Worm (Caenorhabditis elegans) whole organism, L1 larva: ENCODE measurements around the gene str-159.

Source experiments
- C04F5.9 ChIP-seq: sonication (generic microtip); optimal IDR thresholded peaks from 2 replicates; lab custom pipeline; 2016; ENCODE audit warnings: missing genetic modification characterization, missing compliant biosample characterization
- Y116A8C.19 ChIP-seq: sonication (generic microtip); optimal IDR thresholded peaks from 2 replicates; lab custom pipeline; 2016; ENCODE audit warnings: missing compliant biosample characterization, missing genetic modification characterization, borderline replicate concordance
- aha-1 ChIP-seq: fragments of 150-350 bp; optimal IDR thresholded peaks from 2 replicates; lab custom pipeline; 2014; ENCODE audit warnings: missing biosample characterization, missing genetic modification characterization
- alr-1 ChIP-seq: fragments of 200-800 bp; sonication (Bioruptor generic); optimal IDR thresholded peaks from 2 replicates; lab custom pipeline; 2018; ENCODE audit warnings: borderline replicate concordance, mild to moderate bottlenecking, missing genetic modification characterization, missing compliant biosample characterization
- aly-2 ChIP-seq: fragments of 150-350 bp; optimal IDR thresholded peaks from 2 replicates; lab custom pipeline; 2014; ENCODE audit warnings: missing biosample characterization, missing genetic modification characterization
- ama-1 ChIP-seq: fragments of 150-350 bp; optimal IDR thresholded peaks from 2 replicates; lab custom pipeline; 2014
- blmp-1 ChIP-seq: fragments of 150-350 bp; optimal IDR thresholded peaks from 2 replicates; lab custom pipeline; 2014; ENCODE audit warnings: missing biosample characterization, missing genetic modification characterization
- ceh-8 ChIP-seq: fragments of 200-800 bp; sonication (Bioruptor generic); optimal IDR thresholded peaks from 2 replicates; lab custom pipeline; 2018; ENCODE audit warnings: mild to moderate bottlenecking, missing genetic modification characterization, moderate library complexity, missing compliant biosample characterization
- ceh-88 ChIP-seq: fragments of 200-800 bp; sonication (Bioruptor generic); IDR thresholded peaks from 2 replicates; pipeline ENCODE4 v1.3.6; 2022; ENCODE audit warnings: missing genetic modification characterization, missing compliant biosample characterization
- ceh-90 ChIP-seq: sonication (generic microtip); optimal IDR thresholded peaks from 2 replicates; lab custom pipeline; 2016; ENCODE audit warnings: missing genetic modification characterization, missing compliant biosample characterization
- ces-1 ChIP-seq: fragments of 150-350 bp; optimal IDR thresholded peaks from 2 replicates; lab custom pipeline; 2014; ENCODE audit warnings: missing biosample characterization, missing genetic modification reagents, missing genetic modification characterization
- dsc-1 ChIP-seq: sonication (generic microtip); optimal IDR thresholded peaks from 2 replicates; lab custom pipeline; 2016; ENCODE audit warnings: mild to moderate bottlenecking, missing genetic modification characterization, missing compliant biosample characterization
- efl-1 ChIP-seq, 4 experiments: fragments of 150-350 bp; optimal IDR thresholded peaks in 3 of 4; peaks in 1 of 4; 1 replicate in 1 of 4; 2 replicates in 3 of 4; lab custom pipeline; 2014; ENCODE audit warnings: missing biosample characterization in 2 of 4, missing genetic modification characterization in 2 of 4, missing genetic modification reagents in 2 of 4
- efl-3 ChIP-seq: fragments of 200-800 bp; sonication (Bioruptor generic); optimal IDR thresholded peaks from 2 replicates; lab custom pipeline; 2018; ENCODE audit warnings: mild to moderate bottlenecking, missing genetic modification characterization, missing compliant biosample characterization
- egl-13 ChIP-seq: sonication (generic microtip); optimal IDR thresholded peaks from 2 replicates; lab custom pipeline; 2016; ENCODE audit warnings: missing genotype, missing genetic modification reagents, missing genetic modification characterization, missing compliant biosample characterization
- egl-27 ChIP-seq, 2 experiments: fragments of 150-350 bp in 1 of 2; sonication (generic microtip); optimal IDR thresholded peaks; 3 replicates each; lab custom pipeline; 2017 to 2018; ENCODE audit warnings: missing biosample characterization in 2 of 2, missing genetic modification characterization in 2 of 2, missing genetic modification reagents in 2 of 2
- elt-2 ChIP-seq: sonication (generic microtip); optimal IDR thresholded peaks from 2 replicates; lab custom pipeline; 2016; ENCODE audit warnings: missing genetic modification characterization, mild to moderate bottlenecking, inconsistent platforms, missing compliant biosample characterization, missing genetic modification reagents
- fos-1 ChIP-seq: fragments of 150-350 bp; optimal IDR thresholded peaks from 2 replicates; lab custom pipeline; 2014; ENCODE audit warnings: missing biosample characterization, missing genetic modification characterization
- irx-1 ChIP-seq: sonication (generic microtip); optimal IDR thresholded peaks from 2 replicates; lab custom pipeline; 2016; ENCODE audit warnings: missing genetic modification characterization, missing compliant biosample characterization
- lin-13 ChIP-seq: fragments of 150-350 bp; optimal IDR thresholded peaks from 2 replicates; lab custom pipeline; 2014; ENCODE audit warnings: missing biosample characterization, missing genetic modification reagents, missing genetic modification characterization
- lin-15B ChIP-seq: fragments of 150-350 bp; sonication (generic microtip); optimal IDR thresholded peaks from 3 replicates; lab custom pipeline; 2014; ENCODE audit warnings: missing biosample characterization, missing genetic modification characterization
- lir-3 ChIP-seq: sonication (generic microtip); optimal IDR thresholded peaks from 2 replicates; lab custom pipeline; 2016; ENCODE audit warnings: mild to moderate bottlenecking, missing genetic modification characterization, moderate library complexity, missing compliant biosample characterization; ENCODE audit not compliant: poor library complexity
- mab-9 ChIP-seq: fragments of 200-800 bp; sonication (Bioruptor generic); IDR thresholded peaks from 2 replicates; pipeline ENCODE4 v1.3.6; 2022; ENCODE audit warnings: missing genetic modification reagents, missing genetic modification characterization, missing compliant biosample characterization
- mef-2 ChIP-seq: fragments of 150-350 bp; optimal IDR thresholded peaks from 2 replicates; lab custom pipeline; 2014; ENCODE audit warnings: missing biosample characterization, missing genetic modification characterization
- mep-1 ChIP-seq: fragments of 150-350 bp; optimal IDR thresholded peaks from 2 replicates; lab custom pipeline; 2014; ENCODE audit warnings: missing biosample characterization, missing genetic modification characterization
- nhr-20 ChIP-seq: sonication (generic microtip); optimal IDR thresholded peaks from 2 replicates; lab custom pipeline; 2016; ENCODE audit warnings: mild to moderate bottlenecking, missing genetic modification characterization, missing compliant biosample characterization
- nhr-28 ChIP-seq: fragments of 150-350 bp; optimal IDR thresholded peaks from 2 replicates; lab custom pipeline; 2014; ENCODE audit warnings: missing biosample characterization, missing genetic modification characterization
- nhr-71 ChIP-seq: sonication (generic microtip); optimal IDR thresholded peaks from 2 replicates; lab custom pipeline; 2016; ENCODE audit warnings: mild to moderate bottlenecking, missing genetic modification characterization, moderate library complexity, missing compliant biosample characterization
- nhr-85 ChIP-seq: sonication (generic microtip); peaks from one replicate; lab custom pipeline; 2016; ENCODE audit warnings: missing genetic modification characterization, inconsistent platforms, missing compliant biosample characterization
- nhr-90 ChIP-seq: sonication (generic microtip); optimal IDR thresholded peaks from 2 replicates; lab custom pipeline; 2016; ENCODE audit warnings: mild to moderate bottlenecking, missing genetic modification characterization, missing compliant biosample characterization; ENCODE audit not compliant: poor library complexity
- pag-3 ChIP-seq: sonication (generic microtip); optimal IDR thresholded peaks from 2 replicates; lab custom pipeline; 2017; ENCODE audit warnings: missing genetic modification characterization, mild to moderate bottlenecking, missing compliant biosample characterization, antibody characterized with exemption, borderline replicate concordance; ENCODE audit not compliant: insufficient read depth
- pax-3 ChIP-seq: fragments of 200-800 bp; sonication (Bioruptor generic); optimal IDR thresholded peaks from 2 replicates; lab custom pipeline; 2018; ENCODE audit warnings: mild to moderate bottlenecking, missing genetic modification characterization, moderate library complexity, missing compliant biosample characterization
- rnt-1 ChIP-seq: sonication (generic microtip); optimal IDR thresholded peaks from 2 replicates; lab custom pipeline; 2016; ENCODE audit warnings: mild to moderate bottlenecking, missing genetic modification characterization, moderate library complexity, missing compliant biosample characterization
- skn-1 ChIP-seq: fragments of 150-350 bp; optimal IDR thresholded peaks from 2 replicates; lab custom pipeline; 2014; ENCODE audit warnings: missing biosample characterization, missing genetic modification characterization
- snpc-4 ChIP-seq: fragments of 150-350 bp; optimal IDR thresholded peaks from 2 replicates; lab custom pipeline; 2014; ENCODE audit warnings: missing biosample characterization, missing genetic modification characterization
- sup-37 ChIP-seq: fragments of 200-800 bp; sonication (Bioruptor generic); optimal IDR thresholded peaks from 2 replicates; lab custom pipeline; 2018; ENCODE audit warnings: mild to moderate bottlenecking, missing genetic modification characterization, missing compliant biosample characterization
- tbx-2 ChIP-seq: sonication (generic microtip); optimal IDR thresholded peaks from 2 replicates; lab custom pipeline; 2016; ENCODE audit warnings: missing genetic modification characterization, missing compliant biosample characterization
- unc-30 ChIP-seq: sonication (generic microtip); optimal IDR thresholded peaks from 2 replicates; lab custom pipeline; 2017; ENCODE audit warnings: missing biosample characterization, missing genetic modification characterization
- unc-86 ChIP-seq: sonication (generic microtip); optimal IDR thresholded peaks from 2 replicates; lab custom pipeline; 2016; ENCODE audit warnings: missing genetic modification characterization, missing compliant biosample characterization

The str-159 gene

ce11 chrIV:4889613-4890012, 19.5 kb upstream of the str-159 start, which contains the start of gene sgnh-1:
Gene sgnh-1 (plus strand): TSS chrIV:4889913.
- TF ChIP-seq alr-1 (tag; lab: Kevin White, UChicago) (no peak), egl-27 (tag; optimal IDR thresholded peaks at IDR 0.05; lab: Kevin White, UChicago) (no peak), dsc-1 (no peak), mab-9 (no peak)
- TF ChIP-seq, all 84 proteins: peak for 0

ce11 chrIV:4890543-4890942, 18.6 kb upstream of the str-159 start, which contains the start of gene T08B6.9:
Gene T08B6.9 (plus strand): TSS chrIV:4890843.
- no peak for TF ChIP-seq ces-1
- TF ChIP-seq elt-2 (tag; lab: Kevin White, UChicago) = no peak
- TF ChIP-seq C04F5.9 (tag; lab: Kevin White, UChicago) = no peak
- no peak for TF ChIP-seq egl-13 (tag; lab: Kevin White, UChicago)
- TF ChIP-seq ceh-90 (tag; lab: Kevin White, UChicago) = no peak
- no peak for TF ChIP-seq efl-3 (GFP tag; lab: Kevin White, UChicago)
- TF ChIP-seq lin-15B = no peak
- no peak for TF ChIP-seq ama-1
- no peak for TF ChIP-seq fos-1 (tag; lab: Kevin White, UChicago)
- TF ChIP-seq pax-3 (tag; lab: Kevin White, UChicago) = no peak
- no peak for TF ChIP-seq ceh-88
- no peak for TF ChIP-seq irx-1
- no peak for TF ChIP-seq lir-3 (tag; lab: Kevin White, UChicago)
- no peak for TF ChIP-seq mab-9
- TF ChIP-seq unc-30 (tag; lab: Kevin White, UChicago) = no peak
- TF ChIP-seq nhr-90 (tag; lab: Kevin White, UChicago) = no peak
- no peak for TF ChIP-seq nhr-85
- no peak for TF ChIP-seq skn-1 (tag; lab: Kevin White, UChicago)
- no peak for TF ChIP-seq ceh-8 (GFP tag; lab: Kevin White, UChicago)
- TF ChIP-seq tbx-2 (tag; lab: Kevin White, UChicago) = no peak
- TF ChIP-seq, all 84 proteins: peak for 0

ce11 chrIV:4903961-4904360, 5.2 kb upstream of the str-159 start, which contains the start of gene str-161:
Gene str-161 (minus strand): TSS chrIV:4904061.
- TF ChIP-seq nhr-71 (tag; lab: Kevin White, UChicago) = no peak
- no peak for TF ChIP-seq Y116A8C.19
- TF ChIP-seq efl-1 (optimal IDR thresholded peaks at IDR 0.05; lab: Kevin White, UChicago) = no peak
- TF ChIP-seq efl-1 (GFP tag; optimal IDR thresholded peaks at IDR 0.05 in 1 of 2; lab: Kevin White, UChicago) = peak in 1 of 2 experiments; percentile 48

ce11 chrIV:4905645-4906135, 3.4 kb upstream of the str-159 start, which contains the start of gene T08B6.4:
Gene T08B6.4 (plus strand): TSS chrIV:4905695.
- no peak for TF ChIP-seq unc-86
- no peak for TF ChIP-seq lin-13 (GFP tag; lab: Kevin White, UChicago)
- TF ChIP-seq unc-30 (tag; lab: Kevin White, UChicago) = no peak
- no peak for TF ChIP-seq rnt-1 (tag; lab: Kevin White, UChicago)
- TF ChIP-seq sup-37 (GFP tag; lab: Kevin White, UChicago) = no peak
- no peak for TF ChIP-seq elt-2 (tag; lab: Kevin White, UChicago)
- no peak for TF ChIP-seq egl-27 (tag; optimal IDR thresholded peaks at IDR 0.05; lab: Kevin White, UChicago)
- no peak for TF ChIP-seq blmp-1
- TF ChIP-seq mef-2 (tag; lab: Kevin White, UChicago) = no peak
- no peak for TF ChIP-seq snpc-4 (tag; lab: Kevin White, UChicago)
- TF ChIP-seq efl-1 (optimal IDR thresholded peaks at IDR 0.05; lab: Kevin White, UChicago) = no peak
- TF ChIP-seq efl-1 (GFP tag; optimal IDR thresholded peaks at IDR 0.05 in 1 of 2; lab: Kevin White, UChicago) = no peak
- no peak for TF ChIP-seq aha-1 (tag; lab: Kevin White, UChicago)
- TF ChIP-seq aly-2 (tag; lab: Kevin White, UChicago) = no peak
- no peak for TF ChIP-seq nhr-20 (tag; lab: Kevin White, UChicago)
- TF ChIP-seq pax-3 (tag; lab: Kevin White, UChicago) = no peak
- no peak for TF ChIP-seq nhr-28 (tag; lab: Kevin White, UChicago)
- TF ChIP-seq pag-3 = no peak
- no peak for TF ChIP-seq mep-1
